Worm (Caenorhabditis elegans) whole organism, L3 larva: ENCODE results near the gene phf-32.

Experiments
- mdl-1 ChIP-seq: fragments of 150-350 bp; optimal IDR thresholded peaks from 2 replicates; lab custom pipeline; 2014; ENCODE audit warnings: missing biosample characterization, missing genetic modification characterization
- nhr-23 ChIP-seq: fragments of 150-350 bp; optimal IDR thresholded peaks from 2 replicates; lab custom pipeline; 2014; ENCODE audit warnings: missing biosample characterization, missing genetic modification reagents, missing genetic modification characterization
- nhr-237 ChIP-seq: fragments of 150-350 bp; optimal IDR thresholded peaks from 2 replicates; lab custom pipeline; 2014; ENCODE audit warnings: missing biosample characterization, missing genetic modification characterization
- nhr-28 ChIP-seq: fragments of 150-350 bp; optimal IDR thresholded peaks from 2 replicates; lab custom pipeline; 2014; ENCODE audit warnings: missing biosample characterization, missing genetic modification characterization
- pqm-1 ChIP-seq: fragments of 150-350 bp; optimal IDR thresholded peaks from 2 replicates; lab custom pipeline; 2017; ENCODE audit warnings: missing biosample characterization, missing genetic modification characterization, inconsistent platforms

DNA sequence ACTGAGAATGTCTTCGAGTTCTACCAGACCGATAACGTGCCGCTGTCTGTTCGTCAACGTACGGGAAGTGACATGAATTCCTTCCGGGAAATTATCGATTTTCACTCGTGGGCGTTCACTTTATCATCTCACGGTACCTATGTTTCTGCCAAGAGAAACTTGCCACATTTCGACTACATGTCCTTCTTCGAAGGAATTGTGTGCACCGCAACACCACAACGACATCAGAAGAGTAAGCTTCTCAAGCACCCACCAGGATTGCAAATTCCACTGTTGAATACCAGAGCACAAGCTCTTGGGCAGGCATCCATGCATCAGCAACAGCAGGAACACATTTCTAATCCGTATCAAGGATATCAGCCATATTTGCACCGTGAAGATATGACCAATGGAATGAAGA lies 22.5 kb upstream of the phf-32 start:
- TF ChIP-seq mdl-1 (tag; lab: Kevin White, UChicago): no peak
- no peak for TF ChIP-seq nhr-28 (tag; lab: Kevin White, UChicago)
- no peak for TF ChIP-seq pqm-1
- TF ChIP-seq nhr-23: no peak
- TF ChIP-seq nhr-237: no peak
